Worm (Caenorhabditis elegans) whole organism, L2 larva: ENCODE measurements around the gene R05G6.3.

Experiments used
- aly-2 ChIP-seq: fragments of 150-350 bp; optimal IDR thresholded peaks from 2 replicates; lab custom pipeline; 2014; ENCODE audit warnings: missing biosample characterization, missing genetic modification characterization
- ama-1 ChIP-seq: fragments of 150-350 bp; optimal IDR thresholded peaks from 2 replicates; lab custom pipeline; 2018; ENCODE audit warnings: inconsistent platforms
- lin-39 ChIP-seq: fragments of 150-350 bp; optimal IDR thresholded peaks from 2 replicates; lab custom pipeline; 2014; ENCODE audit warnings: missing biosample characterization, missing genetic modification reagents, missing genetic modification characterization
- nhr-11 ChIP-seq: fragments of 150-350 bp; optimal IDR thresholded peaks from 2 replicates; lab custom pipeline; 2014; ENCODE audit warnings: missing biosample characterization, missing genetic modification characterization
- nhr-12 ChIP-seq: fragments of 150-350 bp; optimal IDR thresholded peaks from 2 replicates; lab custom pipeline; 2014; ENCODE audit warnings: missing biosample characterization, missing genetic modification characterization
- nhr-23 ChIP-seq: fragments of 150-350 bp; optimal IDR thresholded peaks from 2 replicates; lab custom pipeline; 2014; ENCODE audit warnings: missing biosample characterization, missing genetic modification reagents, missing genetic modification characterization
- skn-1 ChIP-seq: sonication (generic microtip); optimal IDR thresholded peaks from 2 replicates; lab custom pipeline; 2017; ENCODE audit warnings: missing biosample characterization, missing genetic modification characterization
- unc-62 ChIP-seq: fragments of 150-350 bp; optimal IDR thresholded peaks from 2 replicates; lab custom pipeline; 2014; ENCODE audit warnings: missing biosample characterization, missing genetic modification reagents, missing genetic modification characterization

DNA sequence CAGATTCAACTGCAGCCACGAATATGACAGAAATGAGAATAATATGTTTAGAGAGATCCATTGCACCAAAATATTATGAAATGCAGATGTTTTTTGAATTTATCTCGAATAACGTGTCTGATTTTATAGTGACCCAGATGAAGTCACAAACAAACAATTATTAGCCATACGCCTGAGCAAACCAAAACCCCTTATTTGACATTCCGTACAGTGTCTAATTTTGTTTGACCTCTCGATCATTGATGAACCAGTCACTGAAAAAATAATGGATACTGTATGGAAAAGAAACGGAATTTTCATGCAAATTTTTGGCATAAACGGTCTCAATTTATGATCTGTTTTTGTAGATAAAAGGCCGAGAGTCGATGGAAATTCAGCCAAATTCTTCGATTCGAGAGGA is at the start of gene R05G6.3, which contains the start of gene R05G6.9:
- no peak for TF ChIP-seq skn-1
- no peak for TF ChIP-seq aly-2 (tag; lab: Kevin White, UChicago)
- TF ChIP-seq lin-39: no peak
- no peak for TF ChIP-seq nhr-12 (tag; lab: Kevin White, UChicago)
- no peak for TF ChIP-seq nhr-23
- no peak for TF ChIP-seq nhr-11 (tag; lab: Kevin White, UChicago)
- TF ChIP-seq unc-62 (GFP tag; lab: Kevin White, UChicago): no peak
- no peak for TF ChIP-seq ama-1 (lab: Kevin White, UChicago)
